Worm (Caenorhabditis elegans): ENCODE data around the gene acy-3.

Gene acy-3

DNA sequence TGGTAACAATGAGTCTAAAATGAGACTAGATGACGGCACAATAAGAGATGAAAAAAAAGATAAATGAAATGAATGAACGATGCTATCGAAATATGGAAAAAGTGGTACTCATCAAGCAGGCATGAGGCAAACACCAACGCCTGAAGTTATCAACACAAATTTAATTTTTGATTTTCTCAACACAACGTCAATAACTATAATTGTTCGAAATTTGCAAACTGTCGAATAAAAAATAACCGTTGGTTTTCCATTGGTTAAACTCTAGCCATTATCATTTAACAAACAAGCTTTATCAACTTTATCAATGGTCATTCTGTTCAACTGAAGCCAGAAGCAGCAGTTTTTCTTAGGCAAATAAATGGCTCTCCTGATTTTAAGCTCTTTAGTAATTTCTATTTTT, 46.0 kb upstream of the acy-3 start, which contains the start of gene cyp-25A1:
Gene cyp-25A1 (plus strand): TSS at position 301 of the 400 bp plus-strand sequence.
- TF ChIP-seq C34B4.2 (tag; optimal IDR thresholded peaks at IDR 0.05) (no peak), ztf-11 (tag; optimal IDR thresholded peaks at IDR 0.05) (no peak), Y116A8C.19 (tag; optimal IDR thresholded peaks at IDR 0.05; ENCODE audit: borderline replicate concordance) (no peak), fkh-8 (tag; optimal IDR thresholded peaks at IDR 0.05) (no peak)

DNA sequence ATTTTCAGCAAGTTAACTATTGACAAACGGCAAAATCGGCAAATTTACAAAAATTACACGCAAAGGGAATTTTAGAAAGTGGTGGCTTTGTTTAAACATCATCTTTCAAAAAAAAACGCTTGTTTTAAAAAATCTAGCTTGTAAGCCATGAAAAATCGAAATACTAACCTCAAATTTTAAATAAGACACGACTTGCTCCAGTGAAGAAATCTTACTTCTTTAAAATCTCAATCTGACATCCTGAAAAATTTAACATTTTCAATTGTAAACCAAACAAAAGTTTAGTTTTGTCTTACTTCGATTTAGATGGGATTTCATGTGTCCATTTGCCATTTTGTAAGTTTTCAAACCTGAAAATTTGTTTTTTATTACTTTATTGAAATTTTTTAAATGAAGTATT, 45.5 kb upstream of the acy-3 start:
- TF ChIP-seq lin-13 (GFP tag; optimal IDR thresholded peaks at IDR 0.05) (no peak), unc-98 (GFP tag; IDR thresholded peaks at IDR 0.05) (no peak), unc-130 (tag; optimal IDR thresholded peaks at IDR 0.05) (no peak), ceh-82 (tag; optimal IDR thresholded peaks at IDR 0.05) (no peak), F16B12.6 (tag; optimal IDR thresholded peaks at IDR 0.05) (no peak), mef-2 (tag; optimal IDR thresholded peaks at IDR 0.05) (no peak), Y116A8C.19 (tag; optimal IDR thresholded peaks at IDR 0.05; ENCODE audit: borderline replicate concordance) (no peak), nhr-11 (tag; optimal IDR thresholded peaks at IDR 0.05) (no peak), zag-1 (tag; optimal IDR thresholded peaks at IDR 0.05) (no peak), lir-3 (tag; optimal IDR thresholded peaks at IDR 0.05; ENCODE audit: poor library complexity) (no peak), nhr-12 (tag; optimal IDR thresholded peaks at IDR 0.05) (no peak), efl-3 (GFP tag; optimal IDR thresholded peaks at IDR 0.05) (no peak), tbx-2 (tag; optimal IDR thresholded peaks at IDR 0.05) (no peak), nhr-28 (tag; optimal IDR thresholded peaks at IDR 0.05) (no peak)

DNA sequence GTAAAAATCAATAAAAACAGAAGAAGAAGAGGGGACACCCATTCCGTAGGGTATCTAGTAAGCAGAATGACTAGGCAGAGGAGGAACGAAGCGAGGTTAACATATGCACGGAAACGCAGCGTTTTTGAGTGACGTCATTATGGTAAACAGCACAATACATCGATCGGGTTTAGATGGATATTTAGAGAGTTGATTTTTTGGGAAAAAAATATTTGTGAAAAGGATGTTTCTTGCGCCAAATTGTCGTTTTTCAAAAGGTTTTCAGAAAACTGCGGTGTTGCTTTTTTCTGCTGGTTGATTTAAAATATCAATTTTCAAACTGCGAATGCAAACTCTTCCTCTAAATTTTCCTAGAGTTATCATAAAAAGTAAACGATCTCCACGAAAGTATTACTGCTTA, 45.1 kb upstream of the acy-3 start, which contains the start of gene C36A4.10:
Gene C36A4.10 (minus strand): TSS at position 101 of the 400 bp plus-strand sequence.
- no peak for TF ChIP-seq ceh-88 (GFP tag; IDR thresholded peaks at IDR 0.05)
- TF ChIP-seq elt-3 (tag; optimal IDR thresholded peaks at IDR 0.05) = no peak
- no peak for TF ChIP-seq sptf-1 (tag; optimal IDR thresholded peaks at IDR 0.05)
- TF ChIP-seq efl-1 (optimal IDR thresholded peaks at IDR 0.05) = no peak
- peak in 1 of 2 experiments; percentile 43 for TF ChIP-seq efl-1 (GFP tag; optimal IDR thresholded peaks at IDR 0.05 in 1 of 2)

DNA sequence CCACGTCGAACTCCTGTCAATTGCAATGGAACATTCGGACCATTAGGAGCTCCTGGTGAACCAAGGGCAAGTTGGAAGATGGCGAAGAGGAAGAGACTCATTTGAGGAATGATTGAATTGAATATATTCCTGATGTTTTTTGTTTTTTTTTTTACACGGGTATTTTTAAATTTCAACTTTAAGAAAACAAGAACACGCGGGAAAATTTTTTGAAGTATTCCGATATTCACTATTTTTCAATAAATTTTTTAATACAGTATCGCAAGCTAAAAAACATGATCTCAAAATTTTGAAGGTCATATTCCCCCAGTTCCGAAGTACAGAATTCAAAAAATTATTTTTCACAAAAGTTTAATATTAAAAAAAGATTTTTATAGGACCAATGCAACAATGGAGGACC, 42.8 kb upstream of the acy-3 start, which contains the start of gene cnnm-5:
Gene cnnm-5 (minus strand): TSS at position 101 of the 400 bp plus-strand sequence.
- TF ChIP-seq egl-27 (tag; optimal IDR thresholded peaks at IDR 0.05) = no peak
- no peak for TF ChIP-seq ceh-88 (GFP tag; IDR thresholded peaks at IDR 0.05)
- TF ChIP-seq aly-2 (tag; optimal IDR thresholded peaks at IDR 0.05) = no peak
- TF ChIP-seq jun-1 (tag; optimal IDR thresholded peaks at IDR 0.05) = no peak
- TF ChIP-seq egl-13 (tag; optimal IDR thresholded peaks at IDR 0.05) = no peak
- TF ChIP-seq Y116A8C.19 (tag; optimal IDR thresholded peaks at IDR 0.05; ENCODE audit: borderline replicate concordance) = no peak
- TF ChIP-seq hlh-4 (tag; optimal IDR thresholded peaks at IDR 0.05) = no peak
- no peak for TF ChIP-seq C04F5.9 (tag; optimal IDR thresholded peaks at IDR 0.05)
- no peak for TF ChIP-seq ceh-8 (GFP tag; optimal IDR thresholded peaks at IDR 0.05)
- TF ChIP-seq vab-15 (tag; optimal IDR thresholded peaks at IDR 0.05) = no peak
- TF ChIP-seq unc-62 (GFP tag; optimal IDR thresholded peaks at IDR 0.05) = no peak
- TF ChIP-seq lin-35 (GFP tag; optimal IDR thresholded peaks at IDR 0.05) = no peak
- no peak for TF ChIP-seq ceh-90 (tag; optimal IDR thresholded peaks at IDR 0.05)
- TF ChIP-seq ztf-11 (tag; optimal IDR thresholded peaks at IDR 0.05) = no peak
- no peak for TF ChIP-seq mab-9 (GFP tag; IDR thresholded peaks at IDR 0.05)
- no peak for TF ChIP-seq dpl-1 (GFP tag; optimal IDR thresholded peaks at IDR 0.05)
- TF ChIP-seq efl-1 (optimal IDR thresholded peaks at IDR 0.05) = no peak
- no peak for TF ChIP-seq efl-1 (GFP tag; optimal IDR thresholded peaks at IDR 0.05 in 1 of 2)

DNA sequence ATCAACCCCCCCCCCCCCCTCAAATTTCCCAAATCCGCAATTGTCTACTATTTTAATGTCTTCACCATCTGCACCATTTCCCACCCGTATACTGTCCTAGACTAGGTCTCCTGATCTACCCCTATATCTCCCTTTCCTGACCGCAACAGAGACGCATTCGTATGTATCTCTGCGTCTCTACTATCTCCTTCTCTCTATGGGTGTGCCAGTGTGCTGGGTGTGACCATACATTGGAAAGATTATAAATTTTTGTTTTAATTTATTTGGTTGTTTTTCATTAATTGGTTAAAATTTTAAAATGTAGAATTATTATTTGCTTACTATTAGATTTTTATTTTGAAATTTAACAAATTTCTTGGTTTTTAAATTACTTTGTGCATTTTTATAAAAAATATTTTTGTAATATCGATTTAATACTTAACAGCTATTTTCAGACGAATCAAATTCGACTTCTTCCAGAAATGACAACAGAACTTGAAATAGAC, 35.7 kb upstream of the acy-3 start, which contains the start of gene amx-1:
Gene amx-1 (plus strand): TSS at position 435 of the 485 bp plus-strand sequence.
- no peak for TF ChIP-seq F16B12.6 (tag; optimal IDR thresholded peaks at IDR 0.05)
- no peak for TF ChIP-seq ceh-63 (GFP tag; optimal IDR thresholded peaks at IDR 0.05)
- TF ChIP-seq rnt-1 (tag; optimal IDR thresholded peaks at IDR 0.05) = peak; percentile 47
- TF ChIP-seq aha-1 (tag; optimal IDR thresholded peaks at IDR 0.05) = no peak
- TF ChIP-seq ceh-88 (GFP tag; IDR thresholded peaks at IDR 0.05) = no peak
- TF ChIP-seq egl-27 (tag; optimal IDR thresholded peaks at IDR 0.05) = no peak
- TF ChIP-seq ztf-11 (tag; optimal IDR thresholded peaks at IDR 0.05) = no peak
- no peak for TF ChIP-seq hlh-4 (tag; optimal IDR thresholded peaks at IDR 0.05)
- no peak for TF ChIP-seq lin-35 (GFP tag; optimal IDR thresholded peaks at IDR 0.05)
- no peak for TF ChIP-seq mef-2 (tag; optimal IDR thresholded peaks at IDR 0.05)
- no peak for TF ChIP-seq fkh-4 (tag; optimal IDR thresholded peaks at IDR 0.05; ENCODE audit: borderline replicate concordance)
- peak in 1 of 2 experiments; percentile 1 for TF ChIP-seq efl-1 (optimal IDR thresholded peaks at IDR 0.05)
- no peak for TF ChIP-seq efl-1 (GFP tag; optimal IDR thresholded peaks at IDR 0.05 in 1 of 2)
- TF ChIP-seq nhr-20 (tag; optimal IDR thresholded peaks at IDR 0.05) = no peak
- no peak for TF ChIP-seq nhr-84 (tag; optimal IDR thresholded peaks at IDR 0.05)
- peak; percentile 22 for TF ChIP-seq snu-23 (GFP tag; optimal IDR thresholded peaks at IDR 0.05)
- no peak for TF ChIP-seq fkh-10 (GFP tag; optimal IDR thresholded peaks at IDR 0.05)
- TF ChIP-seq mab-9 (GFP tag; IDR thresholded peaks at IDR 0.05) = no peak
- no peak for TF ChIP-seq lir-3 (tag; optimal IDR thresholded peaks at IDR 0.05; ENCODE audit: poor library complexity)
- TF ChIP-seq lin-39 (tag; optimal IDR thresholded peaks at IDR 0.05) = no peak
